Fruit fly (Drosophila melanogaster): ENCODE results near the gene CG13989.

dm6 chr2L:6201469-6201868 lies 41.3 kb downstream of the CG13989 start:
- TF ChIP-seq usp (GFP tag; optimal IDR thresholded peaks at IDR 0.05): no peak
- TF ChIP-seq CG8478 (optimal IDR thresholded peaks at IDR 0.05): no peak

Measured in whole organism.